Worm (Caenorhabditis elegans) whole organism, L3 larva: ENCODE measurements around the gene C28H8.5.

Source experiments
- ZK546.5 ChIP-seq: sonication (generic microtip); optimal IDR thresholded peaks from 2 replicates; lab custom pipeline; 2017; ENCODE audit warnings: missing biosample characterization, missing genetic modification characterization
- aly-2 ChIP-seq: fragments of 150-350 bp; optimal IDR thresholded peaks from 2 replicates; lab custom pipeline; 2014; ENCODE audit warnings: missing biosample characterization, missing genetic modification characterization
- ama-1 ChIP-seq: fragments of 150-350 bp; optimal IDR thresholded peaks from 2 replicates; lab custom pipeline; 2018
- ceh-16 ChIP-seq: sonication (generic microtip); optimal IDR thresholded peaks from 2 replicates; lab custom pipeline; 2017; ENCODE audit warnings: missing biosample characterization, missing genetic modification characterization
- ceh-82 ChIP-seq: fragments of 150-350 bp; optimal IDR thresholded peaks from 2 replicates; lab custom pipeline; 2014; ENCODE audit warnings: missing biosample characterization, missing genetic modification characterization
- elt-1 ChIP-seq: fragments of 150-350 bp; optimal IDR thresholded peaks from 2 replicates; lab custom pipeline; 2014; ENCODE audit warnings: missing biosample characterization, missing genetic modification characterization
- fos-1 ChIP-seq: fragments of 150-350 bp; optimal IDR thresholded peaks from 2 replicates; lab custom pipeline; 2014; ENCODE audit warnings: missing biosample characterization, missing genetic modification characterization
- jun-1 ChIP-seq: fragments of 150-350 bp; optimal IDR thresholded peaks from 2 replicates; lab custom pipeline; 2014; ENCODE audit warnings: missing biosample characterization, missing genetic modification reagents, missing genetic modification characterization
- nhr-237 ChIP-seq: fragments of 150-350 bp; optimal IDR thresholded peaks from 2 replicates; lab custom pipeline; 2014; ENCODE audit warnings: missing biosample characterization, missing genetic modification characterization
- nhr-67 ChIP-seq: fragments of 150-350 bp; optimal IDR thresholded peaks from 2 replicates; lab custom pipeline; 2014; ENCODE audit warnings: missing biosample characterization, missing genetic modification characterization

DNA sequence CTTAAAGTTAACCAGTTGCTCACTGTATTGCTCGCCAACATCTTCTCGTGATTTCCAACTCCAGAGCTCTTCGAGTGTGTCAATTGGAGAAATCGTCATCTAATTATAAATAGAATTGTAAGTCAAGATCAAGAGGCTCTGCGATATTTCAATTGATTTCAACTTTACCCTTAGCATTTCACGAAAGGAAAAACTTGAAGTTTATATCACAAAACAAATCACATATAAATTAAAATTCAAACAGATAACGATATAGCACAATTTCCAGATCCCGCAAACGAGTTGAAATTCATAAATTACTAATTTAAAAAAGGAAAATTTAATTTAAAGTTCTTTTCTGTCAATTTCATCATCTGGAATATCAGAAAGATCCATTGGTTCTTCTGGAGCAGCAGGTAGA is 15.7 kb upstream of the C28H8.5 start, which contains the start of gene eng-1:
- TF ChIP-seq nhr-237 (no peak), elt-1 (no peak), fos-1 (tag; lab: Kevin White, UChicago) (no peak), nhr-67 (tag; lab: Kevin White, UChicago) (no peak), ZK546.5 (tag; lab: Kevin White, UChicago) (no peak), ama-1 (lab: Kevin White, UChicago) (no peak), aly-2 (no peak), ceh-82 (tag; lab: Kevin White, UChicago) (no peak), jun-1 (tag; lab: Kevin White, UChicago) (no peak), ceh-16 (tag; lab: Kevin White, UChicago) (no peak)
